Worm (Caenorhabditis elegans) whole organism, early embryonic: Measurements from ENCODE around the gene cest-3.

Experiments
- B0310.2 ChIP-seq: sonication (generic microtip); optimal IDR thresholded peaks from 2 replicates; lab custom pipeline; 2016; ENCODE audit warnings: mild to moderate bottlenecking, missing genetic modification characterization, missing compliant biosample characterization
- aly-1 ChIP-seq: sonication (generic microtip); optimal IDR thresholded peaks from 2 replicates; lab custom pipeline; 2016; ENCODE audit warnings: missing genetic modification characterization, missing compliant biosample characterization
- ama-1 ChIP-seq: fragments of 150-350 bp; optimal IDR thresholded peaks from 2 replicates; lab custom pipeline; 2014
- ceh-36 ChIP-seq: sonication (generic microtip); optimal IDR thresholded peaks from 2 replicates; lab custom pipeline; 2016; ENCODE audit warnings: missing genetic modification characterization, inconsistent platforms, missing compliant biosample characterization
- ets-7 ChIP-seq: sonication (generic microtip); optimal IDR thresholded peaks from 2 replicates; lab custom pipeline; 2016; ENCODE audit warnings: missing genotype, missing genetic modification characterization, missing compliant biosample characterization
- flt-1 ChIP-seq: fragments of 200-800 bp; sonication (Bioruptor generic); IDR thresholded peaks from 2 replicates; pipeline ENCODE4 v1.3.6; 2022; ENCODE audit warnings: missing genetic modification characterization, missing compliant biosample characterization
- hmg-4 ChIP-seq: fragments of 200-800 bp; sonication (Bioruptor generic); optimal IDR thresholded peaks from 2 replicates; lab custom pipeline; 2018; ENCODE audit warnings: mild to moderate bottlenecking, missing genetic modification characterization, missing compliant biosample characterization
- scrt-1 ChIP-seq: fragments of 200-800 bp; sonication (Bioruptor generic); IDR thresholded peaks from 2 replicates; pipeline ENCODE4 v1.3.6; 2022; ENCODE audit warnings: missing genetic modification characterization, missing compliant biosample characterization

DNA sequence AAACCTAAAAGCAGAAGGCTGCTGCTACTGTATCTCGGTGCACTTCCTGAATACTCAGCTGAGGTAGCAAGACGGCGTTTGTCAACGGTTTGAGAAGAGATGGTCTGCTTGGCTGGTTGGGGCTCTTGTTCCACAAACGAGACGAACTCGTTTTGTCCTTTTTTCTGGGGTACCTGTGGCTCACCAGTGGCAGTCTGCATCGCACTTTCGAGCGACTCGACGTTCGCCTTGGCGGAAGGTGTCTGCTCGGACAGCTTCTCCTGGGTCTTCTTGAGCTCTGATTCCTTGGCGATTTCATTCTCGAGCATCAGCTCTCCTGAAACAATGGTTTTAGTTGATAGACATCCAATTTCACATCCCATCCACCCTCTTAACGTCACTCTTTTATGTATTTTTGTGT lies 40.0 kb upstream of the cest-3 start:
- TF ChIP-seq aly-1 (tag; lab: Kevin White, UChicago), result no peak
- TF ChIP-seq scrt-1 (GFP tag; lab: Robert Waterston, UW), result no peak
- TF ChIP-seq flt-1 (GFP tag; lab: Robert Waterston, UW), result no peak
- no peak for TF ChIP-seq ama-1 (lab: Kevin White, UChicago)
- TF ChIP-seq ets-7 (tag; lab: Kevin White, UChicago), result no peak
- no peak for TF ChIP-seq hmg-4 (GFP tag; lab: Kevin White, UChicago)
- no peak for TF ChIP-seq ceh-36 (tag; lab: Kevin White, UChicago)
- no peak for TF ChIP-seq B0310.2 (tag; lab: Kevin White, UChicago)
